Fruit fly (Drosophila melanogaster): ENCODE results near the gene CG31198.

dm6 chr3R:21757550-21757949, 3.4 kb downstream of the CG31198 start:
- TF ChIP-seq CG8478 (optimal IDR thresholded peaks at IDR 0.05) (no peak), CTCF (optimal IDR thresholded peaks at IDR 0.05) (no peak)
